Fruit fly (Drosophila melanogaster): ENCODE data around the gene CCT6.
A peak's percentile ranks its signal among the peaks of the same experiment; 100 is the strongest.

Gene CCT6

DNA sequence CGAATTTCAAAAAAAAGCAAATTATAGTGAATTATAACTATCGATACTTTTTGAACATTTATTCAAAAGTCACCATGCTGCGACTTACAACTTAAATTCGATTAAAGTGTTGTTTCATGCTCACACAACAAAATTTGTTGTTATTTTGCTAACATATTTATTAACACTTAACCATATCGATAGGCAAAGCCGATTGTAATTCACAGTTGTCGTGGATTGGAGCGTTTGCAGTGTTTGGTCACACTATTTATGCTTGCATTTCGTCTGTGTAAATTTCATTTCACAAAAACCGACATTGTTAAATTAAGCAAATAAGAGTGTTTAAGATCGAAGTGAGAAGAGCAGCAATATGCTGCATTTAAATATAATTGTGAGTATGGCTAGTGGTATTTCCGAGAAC lies 34.0 kb upstream of the CCT6 start, which contains the start of gene HUWE1 (continued):
- TF ChIP-seq dysf (GFP tag; IDR thresholded peaks at IDR 0.05) (no peak; the same call in 2 of the 3 replicates), CG15011 (GFP tag; optimal IDR thresholded peaks at IDR 0.05) (no peak), Hand (GFP tag; optimal IDR thresholded peaks at IDR 0.05) (no peak), btn (GFP tag; optimal IDR thresholded peaks at IDR 0.05) (no peak), corto (GFP tag; optimal IDR thresholded peaks at IDR 0.05) (no peak), CG1832 (GFP tag; optimal IDR thresholded peaks at IDR 0.05) (no peak), sna (GFP tag; IDR thresholded peaks at IDR 0.05; ENCODE audit: partially characterized antibody) (peak; percentile 44), CG14860 (GFP tag; IDR thresholded peaks at IDR 0.05; ENCODE audit: partially characterized antibody) (peak; percentile 60), CG7786 (GFP tag; optimal IDR thresholded peaks at IDR 0.05) (peak; percentile 14), CG14050 (GFP tag; IDR thresholded peaks at IDR 0.05) (no peak), CG13894 (tag; optimal IDR thresholded peaks at IDR 0.05) (no peak), CoRest (tag; optimal IDR thresholded peaks at IDR 0.05) (no peak), gsb-n (tag; optimal IDR thresholded peaks at IDR 0.05) (no peak), tll (GFP tag; optimal IDR thresholded peaks at IDR 0.05) (peak in 1 of 2 experiments; percentile 9), jing (GFP tag; optimal IDR thresholded peaks at IDR 0.05) (no peak), Hmr (GFP tag; optimal IDR thresholded peaks at IDR 0.05) (no peak), Dref (GFP tag; IDR thresholded peaks at IDR 0.05) (peak; percentile 82), CG10209 (GFP tag; optimal IDR thresholded peaks at IDR 0.05) (no peak), D19A (tag; optimal IDR thresholded peaks at IDR 0.05) (no peak), Pdp1 (GFP tag; optimal IDR thresholded peaks at IDR 0.05) (no peak), CG14014 (GFP tag; IDR thresholded peaks at IDR 0.05) (no peak), Fer3 (tag; optimal IDR thresholded peaks at IDR 0.05) (no peak), B-H1 (GFP tag; IDR thresholded peaks at IDR 0.05) (no peak), CG3281 (GFP tag; optimal IDR thresholded peaks at IDR 0.05) (no peak), gcm2 (GFP tag; optimal IDR thresholded peaks at IDR 0.05) (no peak), schlank (tag; optimal IDR thresholded peaks at IDR 0.05) (no peak), CG9797 (GFP tag; optimal IDR thresholded peaks at IDR 0.05) (peak; percentile 66), Sry-β (GFP tag; optimal IDR thresholded peaks at IDR 0.05) (no peak), CG1647 (GFP tag; optimal IDR thresholded peaks at IDR 0.05) (peak; percentile 12), Opbp (GFP tag; IDR thresholded peaks at IDR 0.05; ENCODE audit: partially characterized antibody) (peak; percentile 81), CG15601 (tag; optimal IDR thresholded peaks at IDR 0.05) (peak; percentile 69), Asciz (GFP tag; optimal IDR thresholded peaks at IDR 0.05) (no peak), CG13624 (GFP tag; optimal IDR thresholded peaks at IDR 0.05) (peak; percentile 40), CG17328 (GFP tag; IDR thresholded peaks at IDR 0.05) (no peak), zen2 (GFP tag; IDR thresholded peaks at IDR 0.05; ENCODE audit: partially characterized antibody) (peak; percentile 58; the same call in 2 of the 3 replicates), insv (GFP tag; optimal IDR thresholded peaks at IDR 0.05) (no peak), CG17568 (GFP tag; optimal IDR thresholded peaks at IDR 0.05) (no peak), CG4328 (GFP tag; optimal IDR thresholded peaks at IDR 0.05) (no peak), chn (GFP tag; optimal IDR thresholded peaks at IDR 0.05) (no peak), CG2678 (tag; optimal IDR thresholded peaks at IDR 0.05) (no peak), CG11085 (GFP tag; IDR thresholded peaks at IDR 0.05) (no peak), CG3995 (GFP tag; optimal IDR thresholded peaks at IDR 0.05) (peak; percentile 98), Dek (tag; optimal IDR thresholded peaks at IDR 0.05) (no peak), oc (tag; optimal IDR thresholded peaks at IDR 0.05) (no peak), sens-2 (GFP tag; IDR thresholded peaks at IDR 0.05) (no peak), CG10366 (GFP tag; IDR thresholded peaks at IDR 0.05) (no peak), pita (GFP tag; optimal IDR thresholded peaks at IDR 0.05) (no peak), Atf6 (GFP tag; IDR thresholded peaks at IDR 0.05) (no peak), CG18599 (GFP tag; optimal IDR thresholded peaks at IDR 0.05) (no peak), usp (GFP tag; optimal IDR thresholded peaks at IDR 0.05) (no peak)

Measured in whole organism, embryonic.